Fruit fly (Drosophila melanogaster): ENCODE results near the gene AP-2mu.

The AP-2mu gene

DNA sequence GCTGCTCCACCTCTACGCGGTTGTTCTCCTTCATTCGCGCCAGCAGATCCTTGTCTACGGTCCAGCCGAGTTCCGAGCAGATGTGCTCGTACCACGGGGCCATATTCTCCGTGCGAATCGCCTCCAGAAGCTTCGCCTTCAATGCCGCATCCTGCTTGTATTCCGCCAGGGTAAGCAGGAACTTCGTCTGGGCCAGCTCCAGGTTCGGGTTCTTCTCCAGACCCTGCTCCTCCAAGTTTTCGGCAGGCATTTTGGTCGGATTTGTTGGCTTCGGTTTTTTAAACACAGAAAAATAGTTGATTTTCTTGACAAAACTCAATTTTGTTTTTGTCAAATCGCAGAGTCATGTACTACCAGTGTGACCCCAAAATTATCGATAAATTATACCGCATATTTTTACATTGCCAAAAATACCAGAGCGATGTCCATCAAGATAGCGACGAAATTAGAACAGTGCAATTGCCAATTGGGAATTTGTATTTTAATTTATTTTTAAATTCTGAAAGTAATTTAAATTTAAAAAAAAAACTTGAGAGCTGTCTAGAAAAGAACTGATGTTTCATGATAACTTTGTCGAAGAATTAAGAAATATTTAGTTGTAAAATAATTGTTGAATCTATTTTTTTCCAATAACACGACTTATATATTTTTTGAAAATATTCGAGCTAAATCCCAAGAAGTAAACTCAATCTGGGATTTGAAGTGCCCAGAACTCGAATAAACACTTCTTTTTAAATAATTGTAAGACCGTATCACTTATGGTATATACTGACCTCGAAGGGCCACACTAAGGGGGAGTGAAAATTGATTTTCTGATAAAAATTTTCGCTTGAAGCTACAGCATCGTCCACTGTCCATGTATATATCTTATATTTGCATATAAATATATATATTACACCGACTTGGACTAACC is at the start of gene AP-2mu, which contains the start of gene Rpn7:
AP-2mu (plus strand) TSS at position 783 of the 913 bp plus-strand sequence.
Rpn7 (minus strand) TSS at position 382 of the 913 bp plus-strand sequence.
- TF ChIP-seq pan (optimal IDR thresholded peaks at IDR 0.05): no peak
- no peak for TF ChIP-seq usp (GFP tag; optimal IDR thresholded peaks at IDR 0.05)
- no peak for TF ChIP-seq psq (optimal IDR thresholded peaks at IDR 0.05)

DNA sequence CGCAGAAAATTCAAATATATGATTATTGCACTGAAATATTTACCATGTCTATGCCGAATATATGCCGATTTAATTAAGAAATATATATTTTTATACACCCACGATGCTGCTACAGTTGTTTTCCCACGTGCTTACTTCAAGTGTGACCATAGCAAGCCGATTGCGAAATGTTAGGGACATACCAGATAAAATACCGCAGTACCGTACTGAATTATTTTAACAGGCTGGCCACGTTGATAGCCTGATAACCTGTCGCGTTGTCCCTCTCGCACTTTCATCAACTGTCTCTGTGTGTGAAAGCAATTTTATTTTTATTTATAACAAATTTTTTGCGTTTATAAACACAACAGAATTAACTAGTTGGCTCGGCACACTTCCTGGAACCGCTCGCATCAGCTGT is 41.3 kb upstream of the AP-2mu start, which contains the start of the genes Nop56 and mats:
Nop56 (minus strand) TSS at position 158 of the 400 bp plus-strand sequence.
mats (plus strand) TSS at position 251 of the 400 bp plus-strand sequence.
- TF ChIP-seq pan (optimal IDR thresholded peaks at IDR 0.05) (no peak), usp (GFP tag; optimal IDR thresholded peaks at IDR 0.05) (no peak), EcR (GFP tag; optimal IDR thresholded peaks at IDR 0.05) (no peak), CG8478 (optimal IDR thresholded peaks at IDR 0.05) (no peak), Dll (optimal IDR thresholded peaks at IDR 0.05) (no peak), psq (optimal IDR thresholded peaks at IDR 0.05) (no peak)

DNA sequence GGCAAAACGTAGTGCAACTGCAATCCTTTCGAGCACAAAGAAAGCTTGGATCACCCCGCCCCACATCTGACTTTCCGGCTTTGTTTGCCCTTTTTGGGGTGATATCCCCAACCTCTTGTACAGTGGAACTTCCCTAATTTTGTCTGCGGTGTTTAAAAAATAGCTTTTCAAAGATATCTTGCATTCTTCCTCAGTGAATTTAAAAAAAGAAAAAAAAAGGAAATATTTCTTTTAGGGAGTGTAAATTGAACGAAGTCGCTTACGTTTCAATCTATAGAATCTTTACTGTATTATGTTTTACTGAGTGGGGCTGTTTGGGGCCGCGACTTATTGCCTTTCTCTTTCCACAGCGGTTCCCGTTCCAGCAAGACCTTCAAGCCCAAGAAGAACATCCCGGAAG is 40.6 kb upstream of the AP-2mu start:
- TF ChIP-seq usp (GFP tag; optimal IDR thresholded peaks at IDR 0.05): no peak
- TF ChIP-seq pan (optimal IDR thresholded peaks at IDR 0.05): no peak
- TF ChIP-seq Dll (optimal IDR thresholded peaks at IDR 0.05): no peak
- TF ChIP-seq CG8478 (optimal IDR thresholded peaks at IDR 0.05): no peak
- TF ChIP-seq psq (optimal IDR thresholded peaks at IDR 0.05): no peak
- TF ChIP-seq EcR (GFP tag; optimal IDR thresholded peaks at IDR 0.05): no peak

DNA sequence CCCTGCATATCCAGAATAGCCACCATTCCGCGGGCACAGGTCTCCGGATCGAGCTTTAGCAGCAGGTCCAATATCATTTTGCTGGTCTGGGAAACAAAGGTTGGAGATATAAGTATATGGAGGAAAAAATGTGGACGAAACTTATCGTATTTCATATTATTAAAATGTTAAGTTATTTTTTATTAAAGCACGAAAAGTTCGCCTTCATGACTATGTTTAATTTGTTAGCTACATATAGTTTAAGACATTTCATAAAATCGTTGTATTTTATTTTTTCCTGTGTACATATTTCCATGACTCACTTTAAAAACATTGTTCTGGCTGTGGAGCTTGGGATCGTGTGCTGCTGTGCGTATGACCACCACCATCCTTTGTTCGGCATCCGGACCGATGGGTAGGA is 38.3 kb upstream of the AP-2mu start:
- TF ChIP-seq Dll (optimal IDR thresholded peaks at IDR 0.05): no peak
- no peak for TF ChIP-seq psq (optimal IDR thresholded peaks at IDR 0.05)
- TF ChIP-seq CG8478 (optimal IDR thresholded peaks at IDR 0.05): no peak
- TF ChIP-seq pan (optimal IDR thresholded peaks at IDR 0.05): no peak
- TF ChIP-seq EcR (GFP tag; optimal IDR thresholded peaks at IDR 0.05): no peak
- TF ChIP-seq usp (GFP tag; optimal IDR thresholded peaks at IDR 0.05): no peak

DNA sequence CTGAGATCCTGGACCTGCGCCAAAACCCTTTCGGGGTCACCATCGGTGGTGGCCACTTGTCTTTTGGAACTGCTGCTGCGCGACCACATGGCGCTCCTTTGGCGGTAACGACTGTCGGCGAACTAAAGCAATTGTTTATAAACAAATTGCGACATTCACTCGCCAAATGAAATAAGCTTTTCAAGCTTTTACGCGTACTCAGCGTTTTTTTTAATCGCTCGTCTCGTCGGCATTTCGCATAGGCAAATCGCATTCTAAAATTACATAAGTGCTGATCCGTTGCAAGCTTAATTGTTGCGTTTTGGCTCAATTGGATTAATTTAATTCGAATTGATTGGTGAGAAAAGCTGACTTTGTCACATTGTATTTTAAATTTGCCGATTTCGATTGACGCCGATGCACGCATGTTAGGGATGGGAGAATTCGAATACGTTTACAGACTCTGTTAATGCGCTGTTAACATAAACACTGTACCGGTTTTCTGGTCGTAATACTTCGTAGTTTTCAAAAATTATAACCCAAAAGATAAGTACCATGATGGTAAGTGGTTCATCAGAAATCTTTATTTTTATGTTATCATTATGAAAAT is 37.6 kb upstream of the AP-2mu start, which contains the start of gene pinta:
pinta (minus strand) TSS at position 328 of the 589 bp plus-strand sequence.
- TF ChIP-seq Dll (optimal IDR thresholded peaks at IDR 0.05) (no peak), pan (optimal IDR thresholded peaks at IDR 0.05) (no peak), CG8478 (optimal IDR thresholded peaks at IDR 0.05) (no peak), usp (GFP tag; optimal IDR thresholded peaks at IDR 0.05) (no peak), EcR (GFP tag; optimal IDR thresholded peaks at IDR 0.05) (no peak), psq (optimal IDR thresholded peaks at IDR 0.05) (no peak)

DNA sequence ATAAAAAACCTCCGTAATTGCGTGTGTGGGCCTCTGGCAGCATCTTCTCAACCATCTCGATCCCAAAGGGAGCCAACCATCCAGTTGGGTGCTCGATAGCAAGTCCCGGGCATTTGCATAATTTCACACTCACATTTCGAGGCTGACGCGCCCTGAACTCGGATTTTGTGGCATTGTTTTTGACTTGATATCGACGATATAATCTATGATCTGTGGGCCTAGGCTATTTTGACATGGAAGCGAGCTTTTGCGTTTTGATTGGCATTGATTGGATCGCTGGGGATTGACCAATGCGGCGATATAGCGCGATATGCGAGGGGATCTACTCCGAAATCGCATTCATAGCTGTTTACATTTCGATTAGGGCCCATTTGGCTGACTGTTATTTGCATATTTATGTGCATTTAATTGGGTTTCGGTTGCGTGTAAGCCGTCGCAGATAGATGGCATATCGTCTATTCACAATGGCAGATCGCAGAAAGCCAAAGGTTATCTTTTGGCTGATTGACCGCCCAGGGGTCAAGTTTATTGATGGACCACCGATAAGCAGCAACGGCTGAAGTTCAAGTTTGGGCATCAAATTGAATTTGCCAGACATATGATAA is 30.0 kb upstream of the AP-2mu start:
- no peak for TF ChIP-seq usp (GFP tag; optimal IDR thresholded peaks at IDR 0.05)
- TF ChIP-seq pan (optimal IDR thresholded peaks at IDR 0.05): no peak
- no peak for TF ChIP-seq CG8478 (optimal IDR thresholded peaks at IDR 0.05)
- no peak for TF ChIP-seq psq (optimal IDR thresholded peaks at IDR 0.05)
- no peak for TF ChIP-seq EcR (GFP tag; optimal IDR thresholded peaks at IDR 0.05)
- no peak for TF ChIP-seq Dll (optimal IDR thresholded peaks at IDR 0.05)

DNA sequence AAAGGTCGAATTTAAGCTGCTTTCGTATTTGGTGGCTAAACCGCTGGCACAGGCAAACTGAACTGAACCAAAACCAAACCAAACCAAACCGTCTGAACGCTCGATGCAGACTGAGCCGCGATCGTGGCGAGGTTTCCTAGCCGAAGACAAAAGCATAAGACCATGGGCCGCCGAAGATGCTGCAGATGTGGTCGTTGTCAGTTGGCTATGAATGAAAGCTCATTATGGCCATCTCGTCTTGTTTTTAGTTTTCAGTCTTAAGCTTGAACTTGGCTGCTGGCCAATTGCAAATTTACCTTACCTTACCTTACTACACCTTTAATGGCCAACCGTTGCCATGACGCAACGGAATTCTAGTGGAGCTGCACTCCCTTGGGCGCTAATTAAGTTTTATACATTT is 26.2 kb upstream of the AP-2mu start, which contains the start of gene CG13847:
CG13847 (minus strand) TSS at position 101 of the 400 bp plus-strand sequence.
- TF ChIP-seq usp (GFP tag; optimal IDR thresholded peaks at IDR 0.05): no peak
- TF ChIP-seq pan (optimal IDR thresholded peaks at IDR 0.05): no peak
- no peak for TF ChIP-seq EcR (GFP tag; optimal IDR thresholded peaks at IDR 0.05)
- TF ChIP-seq psq (optimal IDR thresholded peaks at IDR 0.05): no peak
- TF ChIP-seq CG8478 (optimal IDR thresholded peaks at IDR 0.05): no peak
- TF ChIP-seq Dll (optimal IDR thresholded peaks at IDR 0.05): no peak

DNA sequence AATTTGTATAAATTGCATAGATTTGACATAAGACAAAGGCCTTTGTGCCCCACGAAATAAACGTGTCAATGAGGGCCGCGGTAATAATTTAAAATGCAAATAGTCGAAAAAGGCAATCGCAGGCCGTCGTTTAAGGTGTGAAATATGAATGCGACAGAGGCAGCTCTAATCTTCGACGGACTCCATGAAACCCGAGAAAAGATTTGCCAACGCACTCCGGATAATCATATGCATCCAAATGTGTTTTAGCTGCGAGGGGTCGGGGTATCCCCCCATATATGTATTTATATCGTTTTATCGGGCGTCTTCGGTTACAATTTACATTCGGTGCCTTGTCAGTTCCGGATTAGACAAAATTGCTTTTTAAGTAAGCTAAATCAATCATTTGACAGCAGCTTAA is 24.0 kb upstream of the AP-2mu start:
- TF ChIP-seq Dll (optimal IDR thresholded peaks at IDR 0.05) (no peak), pan (optimal IDR thresholded peaks at IDR 0.05) (no peak), usp (GFP tag; optimal IDR thresholded peaks at IDR 0.05) (no peak), psq (optimal IDR thresholded peaks at IDR 0.05) (no peak), EcR (GFP tag; optimal IDR thresholded peaks at IDR 0.05) (no peak), CG8478 (optimal IDR thresholded peaks at IDR 0.05) (no peak)

DNA sequence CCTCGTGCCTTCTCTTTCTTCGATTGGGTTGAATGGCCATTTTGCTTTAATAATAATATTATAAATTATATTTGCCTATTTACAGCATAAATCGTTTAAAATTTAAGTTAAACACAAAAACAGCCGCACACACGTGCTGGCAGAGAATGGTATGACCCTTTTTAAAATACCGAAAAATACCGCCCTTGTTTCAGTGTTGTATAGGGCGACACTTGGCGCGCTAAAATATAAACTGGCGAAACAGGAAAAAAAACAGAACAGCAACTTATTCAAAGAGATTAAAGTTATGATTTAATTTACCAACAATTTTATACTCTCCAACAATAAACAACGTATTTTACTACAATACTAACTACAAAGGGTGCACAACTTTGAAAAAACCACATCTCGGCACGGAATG is 15.8 kb upstream of the AP-2mu start, which contains the start of gene CG12499:
CG12499 (minus strand) TSS at position 95 of the 400 bp plus-strand sequence.
- no peak for TF ChIP-seq Dll (optimal IDR thresholded peaks at IDR 0.05)
- no peak for TF ChIP-seq EcR (GFP tag; optimal IDR thresholded peaks at IDR 0.05)
- no peak for TF ChIP-seq psq (optimal IDR thresholded peaks at IDR 0.05)

DNA sequence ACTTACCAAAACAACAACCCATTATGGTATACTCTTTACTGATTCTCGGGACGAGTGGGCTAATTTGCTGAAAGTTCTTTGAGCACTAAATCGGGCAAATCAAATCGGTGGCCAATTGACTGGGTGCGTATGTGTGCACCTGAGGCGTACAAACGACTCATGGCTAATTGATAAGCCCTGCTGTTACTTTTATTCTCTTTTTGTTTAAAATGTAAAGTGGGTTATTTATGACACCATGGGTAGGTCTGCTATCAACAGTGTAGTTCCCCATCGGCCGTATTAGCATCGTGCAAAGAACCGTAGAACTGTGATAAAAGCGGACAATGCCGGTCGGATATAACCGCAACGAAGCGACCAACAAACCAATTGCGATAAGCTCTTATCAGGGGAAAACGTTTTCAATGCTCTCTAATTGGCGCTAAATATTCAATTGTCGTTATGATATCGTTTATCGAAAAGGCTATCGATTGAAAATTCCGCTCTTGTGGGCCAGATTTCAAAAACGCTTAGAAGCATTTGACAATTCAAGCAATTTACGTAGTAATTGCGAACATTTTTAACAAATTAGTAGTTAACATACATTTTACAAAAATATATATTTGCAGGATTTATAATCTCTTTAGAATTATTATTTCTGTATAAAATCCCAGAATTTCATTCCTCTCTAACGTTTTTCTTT is 14.9 kb upstream of the AP-2mu start, which contains the start of gene CG34288:
CG34288 (minus strand) TSS at position 69 of the 679 bp plus-strand sequence.
- no peak for TF ChIP-seq Dll (optimal IDR thresholded peaks at IDR 0.05)
- TF ChIP-seq usp (GFP tag; optimal IDR thresholded peaks at IDR 0.05): no peak
- no peak for TF ChIP-seq EcR (GFP tag; optimal IDR thresholded peaks at IDR 0.05)
- no peak for TF ChIP-seq CG8478 (optimal IDR thresholded peaks at IDR 0.05)
- no peak for TF ChIP-seq pan (optimal IDR thresholded peaks at IDR 0.05)
- no peak for TF ChIP-seq psq (optimal IDR thresholded peaks at IDR 0.05)

DNA sequence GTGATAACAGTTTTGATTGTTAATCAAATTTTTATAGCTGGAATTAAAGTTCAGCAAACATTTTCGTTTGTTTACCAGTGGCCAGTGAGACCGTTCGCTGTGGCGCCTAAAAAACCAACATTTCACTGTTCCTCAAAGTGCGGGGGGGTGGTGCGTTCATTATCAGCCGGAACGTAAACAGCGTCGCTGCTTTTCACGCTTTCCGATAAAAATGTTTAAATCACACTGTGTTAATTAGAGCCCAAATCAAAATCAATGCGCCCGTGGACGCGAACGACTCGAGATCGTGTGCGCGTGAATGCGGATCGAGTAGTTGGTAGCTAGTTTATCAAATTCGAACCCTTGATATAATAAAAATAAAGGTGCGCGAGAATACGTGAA is 14.4 kb upstream of the AP-2mu start, which contains the start of gene CG34376:
CG34376 (plus strand) TSS at position 226 of the 381 bp plus-strand sequence.
- TF ChIP-seq usp (GFP tag; optimal IDR thresholded peaks at IDR 0.05) (no peak), psq (optimal IDR thresholded peaks at IDR 0.05) (peak; percentile 61)

Measured in whole organism.